Worm (Caenorhabditis elegans): ENCODE results near the gene K10D6.4.

K10D6.4 gene

ce11 chrV:11172667-11173066 is 29.1 kb upstream of the K10D6.4 start:
- no peak for TF ChIP-seq sox-4 (tag; optimal IDR thresholded peaks at IDR 0.05)
- TF ChIP-seq unc-42 (tag; optimal IDR thresholded peaks at IDR 0.05): peak; percentile 31

ce11 chrV:11174663-11175062 is 27.1 kb upstream of the K10D6.4 start:
- TF ChIP-seq ceh-45 (GFP tag; IDR thresholded peaks at IDR 0.05) (no peak), pax-1 (tag; optimal IDR thresholded peaks at IDR 0.05) (no peak), zip-5 (tag; optimal IDR thresholded peaks at IDR 0.05) (no peak), nhr-11 (tag; optimal IDR thresholded peaks at IDR 0.05) (no peak), T23F11.4 (GFP tag; optimal IDR thresholded peaks at IDR 0.05) (no peak), ceh-6 (GFP tag; optimal IDR thresholded peaks at IDR 0.05) (no peak)

- peak; percentile 46 for TF ChIP-seq elt-2 (tag; optimal IDR thresholded peaks at IDR 0.05)
Measured at ce11 chrV:11176693-11177304, 24.9 kb upstream of the K10D6.4 start.

ce11 chrV:11177577-11177976 is 24.1 kb upstream of the K10D6.4 start, which contains the start of gene gpa-1:
Gene gpa-1, minus strand, starts transcription at chrV:11177677.
- TF ChIP-seq hlh-6 (tag; optimal IDR thresholded peaks at IDR 0.05): no peak
- no peak for TF ChIP-seq Y22D7AL.16 (tag; optimal IDR thresholded peaks at IDR 0.05)
- TF ChIP-seq hlh-13 (GFP tag; optimal IDR thresholded peaks at IDR 0.05): no peak
- TF ChIP-seq gmeb-2 (tag; optimal IDR thresholded peaks at IDR 0.05): no peak
- no peak for TF ChIP-seq ceh-18 (tag; optimal IDR thresholded peaks at IDR 0.05)
- TF ChIP-seq hlh-15 (tag; optimal IDR thresholded peaks at IDR 0.05): no peak
- no peak for TF ChIP-seq hlh-30 (tag; optimal IDR thresholded peaks at IDR 0.05; ENCODE audit: insufficient read depth)
- TF ChIP-seq unc-42 (tag; optimal IDR thresholded peaks at IDR 0.05): no peak
- no peak for TF ChIP-seq ahr-1 (tag; optimal IDR thresholded peaks at IDR 0.05)
- no peak for TF ChIP-seq ceh-45 (GFP tag; IDR thresholded peaks at IDR 0.05)
- no peak for TF ChIP-seq nhr-232 (tag; optimal IDR thresholded peaks at IDR 0.05)
- no peak for TF ChIP-seq ceh-22 (tag; optimal IDR thresholded peaks at IDR 0.05)
- TF ChIP-seq odd-2 (tag; optimal IDR thresholded peaks at IDR 0.05): no peak
- TF ChIP-seq ceh-30 (tag; optimal IDR thresholded peaks at IDR 0.05): no peak
- TF ChIP-seq ceh-9 (tag; optimal IDR thresholded peaks at IDR 0.05): no peak

ce11 chrV:11180951-11181350 is 20.8 kb upstream of the K10D6.4 start:
- TF ChIP-seq K02D7.2 (tag; optimal IDR thresholded peaks at IDR 0.05) (no peak), che-1 (tag; optimal IDR thresholded peaks at IDR 0.05) (no peak), C08G9.2 (tag; optimal IDR thresholded peaks at IDR 0.05) (no peak)

ce11 chrV:11182925-11183324 is 18.8 kb upstream of the K10D6.4 start, which contains the start of gene cnc-10:
Gene cnc-10, plus strand, starts transcription at chrV:11183225.
- TF ChIP-seq ttx-3 (tag; optimal IDR thresholded peaks at IDR 0.05) (no peak), hlh-30 (tag; optimal IDR thresholded peaks at IDR 0.05; ENCODE audit: insufficient read depth) (no peak), fax-1 (tag; optimal IDR thresholded peaks at IDR 0.05) (no peak), ceh-22 (tag; optimal IDR thresholded peaks at IDR 0.05) (no peak), che-1 (tag; optimal IDR thresholded peaks at IDR 0.05) (no peak), nhr-11 (tag; optimal IDR thresholded peaks at IDR 0.05) (no peak), hlh-8 (tag; optimal IDR thresholded peaks at IDR 0.05) (no peak), C08G9.2 (tag; optimal IDR thresholded peaks at IDR 0.05) (no peak), ceh-14 (tag; optimal IDR thresholded peaks at IDR 0.05) (no peak), unc-86 (tag; optimal IDR thresholded peaks at IDR 0.05) (no peak), dmd-4 (tag; optimal IDR thresholded peaks at IDR 0.05; ENCODE audit: borderline replicate concordance) (no peak), hlh-15 (tag; optimal IDR thresholded peaks at IDR 0.05) (no peak), ceh-30 (tag; optimal IDR thresholded peaks at IDR 0.05) (no peak), fkh-10 (GFP tag; optimal IDR thresholded peaks at IDR 0.05) (no peak)

Measured in whole organism, late embryonic.